Worm (Caenorhabditis elegans) whole organism, L4 larva: ENCODE data around the gene fbxa-27.

ENCODE experiments used
- F37D6.2 ChIP-seq: sonication (generic microtip); optimal IDR thresholded peaks from 2 replicates; lab custom pipeline; 2016; ENCODE audit warnings: mild to moderate bottlenecking, missing genetic modification characterization, missing compliant biosample characterization
- T26A8.4 ChIP-seq: fragments of 200-800 bp; sonication (Bioruptor generic); IDR thresholded peaks from 2 replicates; pipeline ENCODE4 v1.3.6; 2022; ENCODE audit warnings: missing genetic modification characterization, missing compliant biosample characterization
- Y105C5A.15 ChIP-seq: fragments of 200-800 bp; sonication (Bioruptor generic); IDR thresholded peaks from 2 replicates; pipeline ENCODE4 v1.3.6; 2022; ENCODE audit warnings: missing genetic modification characterization, missing compliant biosample characterization
- Y75B8A.6 ChIP-seq: fragments of 200-800 bp; sonication (Bioruptor generic); IDR thresholded peaks from 2 replicates; pipeline ENCODE4 v1.3.6; 2022; ENCODE audit warnings: missing genetic modification reagents, missing genetic modification characterization, missing compliant biosample characterization
- ZK337.2 ChIP-seq: fragments of 200-800 bp; sonication (Bioruptor generic); IDR thresholded peaks from 2 replicates; pipeline ENCODE4 v1.3.6; 2022; ENCODE audit warnings: missing genetic modification reagents, missing genetic modification characterization, missing compliant biosample characterization
- aha-1 ChIP-seq: fragments of 150-350 bp; peaks from one replicate; lab custom pipeline; 2014; ENCODE audit warnings: missing biosample characterization, missing genetic modification characterization
- ceh-28 ChIP-seq: fragments of 150-350 bp; optimal IDR thresholded peaks from 2 replicates; lab custom pipeline; 2014; ENCODE audit warnings: missing biosample characterization, missing genetic modification reagents, missing genetic modification characterization
- ceh-32 ChIP-seq: sonication (generic microtip); optimal IDR thresholded peaks from 2 replicates; lab custom pipeline; 2016; ENCODE audit warnings: mild to moderate bottlenecking, missing genetic modification characterization, missing compliant biosample characterization; ENCODE audit not compliant: poor library complexity
- ceh-62 ChIP-seq: sonication (generic microtip); optimal IDR thresholded peaks from 2 replicates; lab custom pipeline; 2017; ENCODE audit warnings: missing biosample characterization, missing genetic modification characterization
- cey-2 ChIP-seq: sonication (generic microtip); optimal IDR thresholded peaks from 3 replicates; lab custom pipeline; 2017; ENCODE audit warnings: missing genetic modification characterization, mild to moderate bottlenecking, missing compliant biosample characterization, antibody characterized with exemption, borderline replicate concordance; ENCODE audit not compliant: insufficient read depth
- dmd-6 ChIP-seq: fragments of 200-800 bp; sonication (Bioruptor generic); IDR thresholded peaks from 2 replicates; pipeline ENCODE4 v1.3.6; 2022; ENCODE audit warnings: missing genetic modification reagents, missing genetic modification characterization, missing compliant biosample characterization
- duxl-1 ChIP-seq: sonication (generic microtip); optimal IDR thresholded peaks from 2 replicates; lab custom pipeline; 2016; ENCODE audit warnings: mild to moderate bottlenecking, missing genetic modification characterization, moderate library complexity, missing compliant biosample characterization; ENCODE audit not compliant: poor library complexity
- egl-43 ChIP-seq: fragments of 200-800 bp; sonication (Bioruptor generic); IDR thresholded peaks from 2 replicates; pipeline ENCODE4 v1.3.6; 2022; ENCODE audit warnings: missing genetic modification reagents, missing genetic modification characterization, missing compliant biosample characterization
- fkh-10 ChIP-seq: fragments of 150-350 bp; optimal IDR thresholded peaks from 2 replicates; lab custom pipeline; 2014; ENCODE audit warnings: missing biosample characterization, missing genetic modification reagents, missing genetic modification characterization
- fos-1 ChIP-seq: fragments of 150-350 bp; optimal IDR thresholded peaks from 2 replicates; lab custom pipeline; 2014; ENCODE audit warnings: missing biosample characterization, missing genetic modification characterization
- hif-1 ChIP-seq, 2 experiments: sonication (generic microtip); optimal IDR thresholded peaks; 2 replicates each; lab custom pipeline; 2016 to 2017; ENCODE audit warnings: missing compliant biosample characterization in 2 of 2, missing genetic modification characterization in 2 of 2, missing genetic modification reagents in 2 of 2, missing genotype in 2 of 2, mild to moderate bottlenecking in 1 of 2
- hlh-11 ChIP-seq: fragments of 200-800 bp; sonication (Bioruptor generic); optimal IDR thresholded peaks from 2 replicates; lab custom pipeline; 2018; ENCODE audit warnings: mild to moderate bottlenecking, missing genetic modification characterization, missing compliant biosample characterization
- lim-7 ChIP-seq: fragments of 200-800 bp; sonication (Bioruptor generic); IDR thresholded peaks from 2 replicates; pipeline ENCODE4 v1.3.6; 2022; ENCODE audit warnings: missing genetic modification characterization, missing compliant biosample characterization
- lin-15B ChIP-seq: fragments of 150-350 bp; sonication (generic microtip); optimal IDR thresholded peaks from 3 replicates; lab custom pipeline; 2014; ENCODE audit warnings: missing biosample characterization, missing genetic modification characterization
- lin-39 ChIP-seq: fragments of 150-350 bp; optimal IDR thresholded peaks from 2 replicates; lab custom pipeline; 2014; ENCODE audit warnings: missing biosample characterization, missing genetic modification reagents, missing genetic modification characterization
- madf-9 ChIP-seq: fragments of 200-800 bp; sonication (Bioruptor generic); conservative IDR thresholded peaks from 2 replicates; pipeline ENCODE4 v1.3.6; 2022; ENCODE audit warnings: missing genetic modification reagents, missing genetic modification characterization, missing compliant biosample characterization
- mdt-29 ChIP-seq: fragments of 200-800 bp; sonication (Bioruptor generic); IDR thresholded peaks from 2 replicates; pipeline ENCODE4 v1.3.6; 2022; ENCODE audit warnings: missing genetic modification reagents, missing genetic modification characterization, missing compliant biosample characterization
- mxl-3 ChIP-seq: fragments of 200-800 bp; sonication (Bioruptor generic); optimal IDR thresholded peaks from 2 replicates; lab custom pipeline; 2018; ENCODE audit warnings: mild to moderate bottlenecking, missing genetic modification characterization, missing compliant biosample characterization
- nhr-102 ChIP-seq: sonication (generic microtip); optimal IDR thresholded peaks from 2 replicates; lab custom pipeline; 2016; ENCODE audit warnings: mild to moderate bottlenecking, missing genetic modification characterization, moderate library complexity, missing compliant biosample characterization
- nhr-25 ChIP-seq: sonication (generic microtip); optimal IDR thresholded peaks from 2 replicates; lab custom pipeline; 2017; ENCODE audit warnings: missing genetic modification characterization, mild to moderate bottlenecking, missing compliant biosample characterization, antibody characterized with exemption, moderate library complexity, borderline replicate concordance; ENCODE audit not compliant: insufficient read depth
- nhr-28 ChIP-seq: fragments of 150-350 bp; optimal IDR thresholded peaks from 2 replicates; lab custom pipeline; 2014; ENCODE audit warnings: missing biosample characterization, missing genetic modification characterization
- nhr-48 ChIP-seq: sonication (generic microtip); optimal IDR thresholded peaks from 2 replicates; lab custom pipeline; 2016; ENCODE audit warnings: mild to moderate bottlenecking, missing genetic modification characterization, missing compliant biosample characterization
- nhr-6 ChIP-seq: fragments of 150-350 bp; optimal IDR thresholded peaks from 2 replicates; lab custom pipeline; 2014; ENCODE audit warnings: missing biosample characterization, missing genetic modification characterization
- nhr-76 ChIP-seq: fragments of 150-350 bp; optimal IDR thresholded peaks from 2 replicates; lab custom pipeline; 2014; ENCODE audit warnings: missing biosample characterization, missing genetic modification characterization
- nhr-77 ChIP-seq: fragments of 150-350 bp; optimal IDR thresholded peaks from 2 replicates; lab custom pipeline; 2014; ENCODE audit warnings: missing biosample characterization, missing genetic modification characterization
- php-3 ChIP-seq: fragments of 200-800 bp; sonication (Bioruptor generic); IDR thresholded peaks from 2 replicates; pipeline ENCODE4 v1.3.6; 2022; ENCODE audit warnings: missing genetic modification reagents, missing genetic modification characterization, missing compliant biosample characterization
- rbr-2 ChIP-seq: sonication (generic microtip); optimal IDR thresholded peaks from 2 replicates; lab custom pipeline; 2016; ENCODE audit warnings: missing genotype, missing genetic modification characterization, missing compliant biosample characterization
- saeg-2 ChIP-seq: fragments of 200-800 bp; sonication (Bioruptor generic); IDR thresholded peaks from 2 replicates; pipeline ENCODE4 v1.3.6; 2022; ENCODE audit warnings: missing genetic modification reagents, missing genetic modification characterization, missing compliant biosample characterization
- snpc-4 ChIP-seq: fragments of 150-350 bp; optimal IDR thresholded peaks from 2 replicates; lab custom pipeline; 2014; ENCODE audit warnings: missing biosample characterization, missing genetic modification characterization
- spr-1 ChIP-seq: sonication (generic microtip); optimal IDR thresholded peaks from 2 replicates; lab custom pipeline; 2016; ENCODE audit warnings: mild to moderate bottlenecking, missing genetic modification characterization, missing compliant biosample characterization
- unc-130 ChIP-seq: sonication (generic microtip); optimal IDR thresholded peaks from 2 replicates; lab custom pipeline; 2016; ENCODE audit warnings: missing genetic modification reagents, missing genetic modification characterization, missing compliant biosample characterization
- unc-62 ChIP-seq, 3 experiments: fragments of 150-350 bp in 1 of 3; sonication (generic microtip); optimal IDR thresholded peaks in 2 of 3; peaks in 1 of 3; 1 replicate in 1 of 3; 2 replicates in 2 of 3; lab custom pipeline; 2014 to 2017; ENCODE audit warnings: missing biosample characterization in 3 of 3, missing genetic modification characterization in 3 of 3, missing genetic modification reagents in 3 of 3, missing genotype in 1 of 3
- zfp-3 ChIP-seq: fragments of 200-800 bp; sonication (Bioruptor generic); conservative IDR thresholded peaks from 2 replicates; pipeline ENCODE4 v1.3.6; 2022; ENCODE audit warnings: missing genetic modification reagents, missing genetic modification characterization, missing compliant biosample characterization
- zip-11 ChIP-seq: fragments of 200-800 bp; sonication (Bioruptor generic); IDR thresholded peaks from 2 replicates; pipeline ENCODE4 v1.3.6; 2022; ENCODE audit warnings: missing genetic modification characterization, missing compliant biosample characterization
- ztf-11 ChIP-seq: fragments of 150-350 bp; optimal IDR thresholded peaks from 2 replicates; lab custom pipeline; 2014; ENCODE audit warnings: missing biosample characterization, missing genetic modification characterization
- ztf-7 ChIP-seq: fragments of 150-350 bp; optimal IDR thresholded peaks from 2 replicates; lab custom pipeline; 2014; ENCODE audit warnings: missing biosample characterization, missing genetic modification characterization

fbxa-27 gene

ce11 chrIII:1342488-1342887, 281 bp upstream of the fbxa-27 start, which contains the start of gene fbxa-26 (continued):
- no peak for TF ChIP-seq lin-15B (tag; lab: Kevin White, UChicago)
- TF ChIP-seq duxl-1: no peak
- TF ChIP-seq ztf-11 (tag; lab: Kevin White, UChicago): no peak
- TF ChIP-seq ceh-28: no peak
- peak; percentile 23 for TF ChIP-seq nhr-77 (tag; lab: Kevin White, UChicago)

DNA sequence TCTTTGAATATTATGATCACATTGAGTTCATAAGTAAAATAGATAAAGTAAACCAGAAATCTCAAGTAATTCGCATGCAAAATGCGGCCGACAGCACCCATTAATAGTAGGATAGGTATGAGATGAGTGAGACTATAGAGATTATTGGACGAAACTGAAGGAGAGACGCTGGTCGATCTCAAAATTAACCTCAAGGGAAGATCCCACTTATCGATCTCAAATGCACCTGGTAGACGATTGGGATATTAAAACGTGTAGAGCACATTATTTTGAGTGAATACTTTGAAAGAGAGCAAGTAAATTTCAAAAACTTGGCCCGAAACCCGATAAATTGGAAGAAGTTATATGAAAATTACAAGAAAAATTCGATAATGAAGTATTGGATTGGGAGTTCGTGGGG, 2.9 kb downstream of the fbxa-27 start, which contains the start of gene Y82E9BL.6:
Gene Y82E9BL.6 (minus strand): TSS at position 101 of the 400 bp plus-strand sequence.
- TF ChIP-seq nhr-25 (tag; lab: Kevin White, UChicago): no peak
- TF ChIP-seq dmd-6 (GFP tag; lab: Robert Waterston, UW): no peak
- TF ChIP-seq php-3 (GFP tag; lab: Robert Waterston, UW): no peak
- no peak for TF ChIP-seq ztf-7 (tag; lab: Kevin White, UChicago)
- TF ChIP-seq hlh-11 (tag; lab: Kevin White, UChicago): no peak
- no peak for TF ChIP-seq mdt-29
- TF ChIP-seq mxl-3: no peak
- no peak for TF ChIP-seq fkh-10 (GFP tag; lab: Kevin White, UChicago)
- TF ChIP-seq rbr-2 (tag; lab: Kevin White, UChicago): no peak
- no peak for TF ChIP-seq egl-43 (GFP tag; lab: Robert Waterston, UW)
- TF ChIP-seq lim-7 (GFP tag; lab: Robert Waterston, UW): no peak
- no peak for TF ChIP-seq nhr-48 (tag; lab: Kevin White, UChicago)
- no peak for TF ChIP-seq fos-1 (tag; lab: Kevin White, UChicago)
- no peak for TF ChIP-seq duxl-1
- no peak for TF ChIP-seq nhr-102 (tag; lab: Kevin White, UChicago)
- no peak for TF ChIP-seq cey-2 (tag; lab: Kevin White, UChicago)
- no peak for TF ChIP-seq zfp-3 (GFP tag; lab: Robert Waterston, UW)

DNA sequence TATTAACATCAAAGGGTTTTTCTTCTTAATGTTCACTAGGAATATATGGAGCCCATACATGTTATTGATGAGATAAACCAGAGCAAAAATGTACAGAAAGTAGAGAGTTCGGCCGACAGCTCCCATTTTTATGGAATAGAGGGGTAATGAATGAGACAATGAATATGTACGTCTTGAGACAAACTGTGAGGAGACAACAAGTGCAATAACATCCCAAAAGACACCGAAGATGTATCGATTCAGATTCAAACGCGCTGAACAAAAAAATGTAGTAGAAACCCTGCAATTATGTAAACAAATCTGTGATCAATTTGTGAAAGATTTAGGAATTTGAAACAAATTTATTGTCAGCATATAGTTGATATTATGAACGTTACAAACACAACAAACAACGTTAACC, 4.2 kb downstream of the fbxa-27 start:
- TF ChIP-seq aha-1 (tag; lab: Kevin White, UChicago): peak; percentile 92
- no peak for TF ChIP-seq nhr-76
- peak in 1 of 2 experiments; percentile 58 for TF ChIP-seq unc-62 (GFP tag; optimal IDR thresholded peaks at IDR 0.05 in 1 of 2; lab: Kevin White, UChicago)
- no peak for TF ChIP-seq unc-62 (tag; optimal IDR thresholded peaks at IDR 0.05; lab: Kevin White, UChicago)
- TF ChIP-seq unc-130 (GFP tag; lab: Kevin White, UChicago): no peak
- no peak for TF ChIP-seq nhr-28 (tag; lab: Kevin White, UChicago)
- no peak for TF ChIP-seq cey-2 (tag; lab: Kevin White, UChicago)
- TF ChIP-seq ceh-62 (tag; lab: Kevin White, UChicago): no peak
- TF ChIP-seq hif-1 (tag; optimal IDR thresholded peaks at IDR 0.05; lab: Kevin White, UChicago): no peak
- TF ChIP-seq lin-39: no peak
- no peak for TF ChIP-seq ztf-7 (tag; lab: Kevin White, UChicago)

DNA sequence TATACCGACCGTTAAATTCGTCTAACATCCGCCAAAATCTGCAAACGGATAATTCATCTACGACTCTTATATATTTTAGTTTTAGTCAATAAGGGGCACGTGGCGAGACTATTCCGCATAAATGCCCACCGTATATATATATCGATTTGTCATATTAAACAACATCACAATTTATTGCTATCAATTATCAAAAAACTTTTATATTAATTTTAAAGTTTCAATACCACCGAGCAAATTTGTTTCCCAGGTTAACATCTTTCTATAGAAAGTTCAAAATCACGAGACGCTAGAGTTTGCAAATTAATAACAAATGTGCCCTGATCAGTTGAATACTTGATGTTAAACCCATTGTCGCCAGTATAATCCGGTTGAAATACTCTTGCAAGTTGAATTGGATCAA, 4.8 kb downstream of the fbxa-27 start, which contains the start of gene Y82E9BL.5:
Gene Y82E9BL.5 (minus strand): TSS at position 101 of the 400 bp plus-strand sequence.
- TF ChIP-seq rbr-2 (tag; lab: Kevin White, UChicago): no peak
- no peak for TF ChIP-seq nhr-76
- TF ChIP-seq Y105C5A.15: no peak
- no peak for TF ChIP-seq T26A8.4 (GFP tag; lab: Robert Waterston, UW)
- no peak for TF ChIP-seq snpc-4 (tag; lab: Kevin White, UChicago)
- TF ChIP-seq duxl-1: no peak
- TF ChIP-seq Y75B8A.6 (GFP tag; lab: Robert Waterston, UW): no peak
- TF ChIP-seq lim-7 (GFP tag; lab: Robert Waterston, UW): no peak
- TF ChIP-seq zip-11 (GFP tag; lab: Robert Waterston, UW): no peak
- TF ChIP-seq ZK337.2 (GFP tag; lab: Robert Waterston, UW): no peak
- TF ChIP-seq F37D6.2 (tag; lab: Kevin White, UChicago): no peak
- no peak for TF ChIP-seq nhr-6 (tag; lab: Kevin White, UChicago)
- TF ChIP-seq egl-43 (GFP tag; lab: Robert Waterston, UW): no peak
- no peak for TF ChIP-seq ztf-11 (tag; lab: Kevin White, UChicago)
- no peak for TF ChIP-seq saeg-2 (GFP tag; lab: Robert Waterston, UW)
- no peak for TF ChIP-seq madf-9 (GFP tag; lab: Robert Waterston, UW)
- no peak for TF ChIP-seq ceh-32 (tag; lab: Kevin White, UChicago)
- TF ChIP-seq spr-1 (tag; lab: Kevin White, UChicago): no peak
